Fruit fly (Drosophila melanogaster) whole organism: Measurements from ENCODE around the gene Unc-76.

ENCODE experiments used
- CG8478 ChIP-seq: fragments of >200 bp; optimal IDR thresholded peaks from 2 replicates; lab custom pipeline; 2018; ENCODE audit warnings: inconsistent platforms
- EcR ChIP-seq, 2 experiments: fragments of >200 bp; optimal IDR thresholded peaks; 2 replicates each; lab custom pipeline; 2017; ENCODE audit warnings: missing biosample characterization in 2 of 2, missing genetic modification characterization in 2 of 2, missing genetic modification reagents in 2 of 2
- psq ChIP-seq: fragments of >200 bp; optimal IDR thresholded peaks from 2 replicates; lab custom pipeline; 2017

dm6 chrX:2104365-2104764, 24.0 kb downstream of the Unc-76 start:
- TF ChIP-seq psq (lab: Kevin White, UChicago) (no peak), CG8478 (lab: Kevin White, UChicago) (no peak), EcR (GFP tag; optimal IDR thresholded peaks at IDR 0.05; lab: Kevin White, UChicago) (no peak)
